Worm (Caenorhabditis elegans) whole organism, early embryonic: ENCODE results near the gene F41C6.6.
"Not testable (repeated sequence)": the region's sequence is repeated elsewhere in the genome, so short reads cannot be mapped to it uniquely, and the experiment has no call there.

Experiments
- B0310.2 ChIP-seq: sonication (generic microtip); optimal IDR thresholded peaks from 2 replicates; lab custom pipeline; 2016; ENCODE audit warnings: mild to moderate bottlenecking, missing genetic modification characterization, missing compliant biosample characterization
- F13C5.2 ChIP-seq: sonication (generic microtip); optimal IDR thresholded peaks from 2 replicates; lab custom pipeline; 2017; ENCODE audit warnings: mild to moderate bottlenecking, missing genetic modification characterization, inconsistent platforms, missing compliant biosample characterization
- aly-1 ChIP-seq: sonication (generic microtip); optimal IDR thresholded peaks from 2 replicates; lab custom pipeline; 2016; ENCODE audit warnings: missing genetic modification characterization, missing compliant biosample characterization
- ama-1 ChIP-seq: fragments of 150-350 bp; optimal IDR thresholded peaks from 2 replicates; lab custom pipeline; 2014
- ceh-13 ChIP-seq: fragments of 200-800 bp; sonication (Bioruptor generic); optimal IDR thresholded peaks from 2 replicates; lab custom pipeline; 2018; ENCODE audit warnings: mild to moderate bottlenecking, missing genetic modification characterization, missing compliant biosample characterization
- ceh-36 ChIP-seq: sonication (generic microtip); optimal IDR thresholded peaks from 2 replicates; lab custom pipeline; 2016; ENCODE audit warnings: missing genetic modification characterization, inconsistent platforms, missing compliant biosample characterization
- ets-7 ChIP-seq: sonication (generic microtip); optimal IDR thresholded peaks from 2 replicates; lab custom pipeline; 2016; ENCODE audit warnings: missing genotype, missing genetic modification characterization, missing compliant biosample characterization
- flt-1 ChIP-seq: fragments of 200-800 bp; sonication (Bioruptor generic); IDR thresholded peaks from 2 replicates; pipeline ENCODE4 v1.3.6; 2022; ENCODE audit warnings: missing genetic modification characterization, missing compliant biosample characterization
- hmbx-1 ChIP-seq: sonication (generic microtip); optimal IDR thresholded peaks from 2 replicates; lab custom pipeline; 2016; ENCODE audit warnings: mild to moderate bottlenecking, missing genetic modification characterization, missing compliant biosample characterization
- hmg-4 ChIP-seq: fragments of 200-800 bp; sonication (Bioruptor generic); optimal IDR thresholded peaks from 2 replicates; lab custom pipeline; 2018; ENCODE audit warnings: mild to moderate bottlenecking, missing genetic modification characterization, missing compliant biosample characterization
- hnd-1 ChIP-seq: sonication (generic microtip); optimal IDR thresholded peaks from 2 replicates; lab custom pipeline; 2016; ENCODE audit warnings: missing genetic modification characterization, missing compliant biosample characterization
- pes-1 ChIP-seq: fragments of 200-800 bp; sonication (Bioruptor generic); IDR thresholded peaks from 2 replicates; pipeline ENCODE4 v1.3.6; 2022; ENCODE audit warnings: missing genetic modification reagents, missing genetic modification characterization, missing compliant biosample characterization
- scrt-1 ChIP-seq: fragments of 200-800 bp; sonication (Bioruptor generic); IDR thresholded peaks from 2 replicates; pipeline ENCODE4 v1.3.6; 2022; ENCODE audit warnings: missing genetic modification characterization, missing compliant biosample characterization
- sea-1 ChIP-seq: fragments of 200-800 bp; sonication (Bioruptor generic); conservative IDR thresholded peaks from 2 replicates; pipeline ENCODE4 v1.3.6; 2022; ENCODE audit warnings: missing genetic modification characterization, missing compliant biosample characterization
- tbx-11 ChIP-seq: fragments of 200-800 bp; sonication (Bioruptor generic); IDR thresholded peaks from 2 replicates; pipeline ENCODE4 v1.3.6; 2022; ENCODE audit warnings: missing genetic modification characterization, missing compliant biosample characterization
- tbx-37 ChIP-seq: fragments of 200-800 bp; sonication (Bioruptor generic); conservative IDR thresholded peaks from 2 replicates; pipeline ENCODE4 v1.3.6; 2022; ENCODE audit warnings: missing genetic modification reagents, missing genetic modification characterization, missing compliant biosample characterization
- tra-4 ChIP-seq: sonication (generic microtip); optimal IDR thresholded peaks from 2 replicates; lab custom pipeline; 2017; ENCODE audit warnings: missing genetic modification characterization, missing compliant biosample characterization

Gene F41C6.6

ce11 chrX:6875273-6875672, 6.4 kb downstream of the F41C6.6 start:
- TF ChIP-seq tbx-11 (GFP tag; lab: Robert Waterston, UW) (no peak), tbx-37 (GFP tag; lab: Robert Waterston, UW) (no peak), ceh-36 (tag; lab: Kevin White, UChicago) (no peak), hmg-4 (no peak), pes-1 (GFP tag; lab: Robert Waterston, UW) (no peak), hnd-1 (tag; lab: Kevin White, UChicago) (no peak), tra-4 (tag; lab: Kevin White, UChicago) (no peak), flt-1 (no peak), ceh-13 (GFP tag; lab: Kevin White, UChicago) (no peak)

ce11 chrX:6874723-6875122, 7.0 kb downstream of the F41C6.6 start, which contains the start of gene F41C6.4:
TSS of gene F41C6.4 (minus strand) at chrX:6874823.
- TF ChIP-seq aly-1 (tag; lab: Kevin White, UChicago) (no peak), ama-1 (lab: Kevin White, UChicago) (no peak), B0310.2 (tag; lab: Kevin White, UChicago) (no peak), flt-1 (no peak), F13C5.2 (tag; lab: Kevin White, UChicago) (no peak), ceh-13 (GFP tag; lab: Kevin White, UChicago) (no peak), scrt-1 (GFP tag; lab: Robert Waterston, UW) (no peak), hmbx-1 (tag; lab: Kevin White, UChicago) (no peak), tbx-37 (GFP tag; lab: Robert Waterston, UW) (no peak)

- TF ChIP-seq ceh-36 (tag; lab: Kevin White, UChicago); ets-7; F13C5.2 (tag; lab: Kevin White, UChicago): not testable (repeated sequence)
Measured at ce11 chrX:6868669-6869068, 13.0 kb downstream of the F41C6.6 start, which contains the start of gene C53B7.6. TSS of gene C53B7.6 (minus strand) at chrX:6868769.

ce11 chrX:6867707-6868106, 14.0 kb downstream of the F41C6.6 start:
- no peak for TF ChIP-seq ama-1 (lab: Kevin White, UChicago)
- peak; percentile 57 for TF ChIP-seq hmg-4
- peak; percentile 76 for TF ChIP-seq sea-1 (GFP tag; lab: Robert Waterston, UW)
- TF ChIP-seq ceh-13 (GFP tag; lab: Kevin White, UChicago), result peak; percentile 27
- TF ChIP-seq pes-1 (GFP tag; lab: Robert Waterston, UW), result no peak
- peak; percentile 41; the same call in 1 of the 2 replicates for TF ChIP-seq tbx-37 (GFP tag; lab: Robert Waterston, UW)
- 0 out of 2 replicates have a peak, but pooled peaks have one; percentile 52 for TF ChIP-seq tbx-11 (GFP tag; lab: Robert Waterston, UW)
- TF ChIP-seq aly-1 (tag; lab: Kevin White, UChicago), result no peak
- peak; percentile 47; the same call in 1 of the 2 replicates for TF ChIP-seq flt-1
- TF ChIP-seq hmbx-1 (tag; lab: Kevin White, UChicago), result no peak
- TF ChIP-seq F13C5.2 (tag; lab: Kevin White, UChicago), result no peak
- no peak for TF ChIP-seq tra-4 (tag; lab: Kevin White, UChicago)
- TF ChIP-seq scrt-1 (GFP tag; lab: Robert Waterston, UW), result peak; percentile 60; the same call in 1 of the 2 replicates
- TF ChIP-seq B0310.2 (tag; lab: Kevin White, UChicago), result no peak
- no peak for TF ChIP-seq hnd-1 (tag; lab: Kevin White, UChicago)

ce11 chrX:6866900-6867299, 14.8 kb downstream of the F41C6.6 start:
- no peak for TF ChIP-seq hmg-4
- no peak for TF ChIP-seq tbx-11 (GFP tag; lab: Robert Waterston, UW)
- TF ChIP-seq F13C5.2 (tag; lab: Kevin White, UChicago), result no peak
- no peak for TF ChIP-seq ets-7
- TF ChIP-seq B0310.2 (tag; lab: Kevin White, UChicago), result no peak
- TF ChIP-seq tbx-37 (GFP tag; lab: Robert Waterston, UW), result no peak
- no peak for TF ChIP-seq hnd-1 (tag; lab: Kevin White, UChicago)
- no peak for TF ChIP-seq aly-1 (tag; lab: Kevin White, UChicago)
- TF ChIP-seq ceh-13 (GFP tag; lab: Kevin White, UChicago), result no peak
- TF ChIP-seq sea-1 (GFP tag; lab: Robert Waterston, UW), result no peak
- TF ChIP-seq tra-4 (tag; lab: Kevin White, UChicago), result no peak

- TF ChIP-seq ets-7, result no peak
Measured at ce11 chrX:6865839-6866238, 15.9 kb downstream of the F41C6.6 start, which contains the start of gene odr-10. TSS of gene odr-10 (minus strand) at chrX:6865939.

ce11 chrX:6863032-6863431, 18.7 kb downstream of the F41C6.6 start, which contains the start of gene nep-4:
TSS of gene nep-4 (minus strand) at chrX:6863424.
- TF ChIP-seq B0310.2 (tag; lab: Kevin White, UChicago), result no peak
- TF ChIP-seq tbx-11 (GFP tag; lab: Robert Waterston, UW), result no peak
- TF ChIP-seq aly-1 (tag; lab: Kevin White, UChicago), result no peak
- no peak for TF ChIP-seq pes-1 (GFP tag; lab: Robert Waterston, UW)
- TF ChIP-seq hnd-1 (tag; lab: Kevin White, UChicago), result no peak

- TF ChIP-seq tbx-11 (GFP tag; lab: Robert Waterston, UW), result no peak
- no peak for TF ChIP-seq sea-1 (GFP tag; lab: Robert Waterston, UW)
- no peak for TF ChIP-seq pes-1 (GFP tag; lab: Robert Waterston, UW)
Measured at ce11 chrX:6861564-6861963, 20.1 kb downstream of the F41C6.6 start.
